Worm (Caenorhabditis elegans) whole organism, late embryonic: Measurements from ENCODE around the gene F28F8.7.

Experiments
- F13H6.1 ChIP-seq: sonication (generic microtip); optimal IDR thresholded peaks from 2 replicates; lab custom pipeline; 2016; ENCODE audit warnings: missing genetic modification characterization, missing compliant biosample characterization
- K02D7.2 ChIP-seq: sonication (generic microtip); optimal IDR thresholded peaks from 2 replicates; lab custom pipeline; 2017; ENCODE audit warnings: mild to moderate bottlenecking, missing genetic modification characterization, missing compliant biosample characterization
- ama-1 ChIP-seq: fragments of 150-350 bp; optimal IDR thresholded peaks from 2 replicates; lab custom pipeline; 2014
- ceh-24 ChIP-seq: sonication (generic microtip); optimal IDR thresholded peaks from 2 replicates; lab custom pipeline; 2016; ENCODE audit warnings: mild to moderate bottlenecking, missing genetic modification characterization, missing compliant biosample characterization
- fkh-10 ChIP-seq: fragments of 150-350 bp; optimal IDR thresholded peaks from 2 replicates; lab custom pipeline; 2014; ENCODE audit warnings: missing biosample characterization, missing genetic modification reagents, missing genetic modification characterization
- hlh-13 ChIP-seq: fragments of 200-800 bp; sonication (Bioruptor generic); optimal IDR thresholded peaks from 2 replicates; lab custom pipeline; 2018; ENCODE audit warnings: mild to moderate bottlenecking, missing genetic modification characterization, missing compliant biosample characterization
- nfya-1 ChIP-seq: sonication (generic microtip); optimal IDR thresholded peaks from 2 replicates; lab custom pipeline; 2017; ENCODE audit warnings: missing genetic modification characterization, mild to moderate bottlenecking, missing compliant biosample characterization, antibody characterized with exemption, moderate library complexity
- nhr-11 ChIP-seq: fragments of 150-350 bp; optimal IDR thresholded peaks from 2 replicates; lab custom pipeline; 2014; ENCODE audit warnings: missing biosample characterization, missing genetic modification characterization
- pax-1 ChIP-seq: fragments of 150-350 bp; optimal IDR thresholded peaks from 2 replicates; lab custom pipeline; 2014; ENCODE audit warnings: missing biosample characterization, missing genetic modification characterization
- pha-4 ChIP-seq: fragments of 150-350 bp; optimal IDR thresholded peaks from 2 replicates; lab custom pipeline; 2018; ENCODE audit warnings: missing biosample characterization, missing genetic modification reagents, missing genetic modification characterization
- pqm-1 ChIP-seq: sonication (generic microtip); optimal IDR thresholded peaks from 2 replicates; lab custom pipeline; 2016; ENCODE audit warnings: missing genetic modification characterization, missing compliant biosample characterization
- ref-2 ChIP-seq: sonication (generic microtip); optimal IDR thresholded peaks from 2 replicates; lab custom pipeline; 2016; ENCODE audit warnings: missing genetic modification characterization, missing compliant biosample characterization
- sox-4 ChIP-seq: sonication (generic microtip); optimal IDR thresholded peaks from 2 replicates; lab custom pipeline; 2017; ENCODE audit warnings: mild to moderate bottlenecking, missing genetic modification characterization, inconsistent platforms, missing compliant biosample characterization

- TF ChIP-seq F13H6.1 (tag; lab: Kevin White, UChicago) (no peak), ref-2 (tag; lab: Kevin White, UChicago) (no peak), pha-4 (no peak), sox-4 (tag; lab: Kevin White, UChicago) (no peak), nhr-11 (no peak), fkh-10 (GFP tag; lab: Kevin White, UChicago) (no peak), pax-1 (tag; lab: Kevin White, UChicago) (no peak), ceh-24 (tag; lab: Kevin White, UChicago) (no peak), ama-1 (no peak), pqm-1 (tag; lab: Kevin White, UChicago) (no peak), hlh-13 (GFP tag; lab: Kevin White, UChicago) (no peak), K02D7.2 (no peak), nfya-1 (tag; lab: Kevin White, UChicago) (no peak)
Observed at ce11 chrV:15614534-15614933, 24.1 kb upstream of the F28F8.7 start.
